Fruit fly (Drosophila melanogaster) whole organism, embryonic: ENCODE results near the gene CG42512.

ENCODE experiments used
- Blimp-1 ChIP-seq: fragments of 200-800 bp; sonication (Bioruptor generic); optimal IDR thresholded peaks from 3 replicates; lab custom pipeline; 2018; ENCODE audit warnings: missing biosample characterization, missing genetic modification characterization, mild to moderate bottlenecking, moderate library complexity, missing genetic modification reagents
- CG11504 ChIP-seq: fragments of 200-800 bp; sonication (Bioruptor generic); optimal IDR thresholded peaks from 3 replicates; lab custom pipeline; 2019; ENCODE audit warnings: missing biosample characterization, mild to moderate bottlenecking, missing genetic modification characterization, moderate library complexity
- HmgZ ChIP-seq: fragments of 200-800 bp; sonication (Bioruptor generic); optimal IDR thresholded peaks from 2 replicates; lab custom pipeline; 2018; ENCODE audit warnings: missing biosample characterization, mild to moderate bottlenecking, missing genetic modification characterization

dm6 chrX:16655724-16656235, 4.6 kb downstream of the CG42512 start:
- TF ChIP-seq HmgZ (tag; lab: Kevin White, UChicago), result peak; percentile 57
- peak; percentile 99 for TF ChIP-seq CG11504 (tag; lab: Kevin White, UChicago)
- peak; percentile 11 for TF ChIP-seq Blimp-1 (GFP tag; lab: Kevin White, UChicago)
